Fruit fly (Drosophila melanogaster) whole organism, prepupa: ENCODE data around the gene Zip88E.
A peak's percentile ranks its signal among the peaks of the same experiment; 100 is the strongest.

ENCODE experiments used
- Blimp-1 ChIP-seq: fragments of 200-800 bp; sonication (Bioruptor generic); optimal IDR thresholded peaks from 3 replicates; lab custom pipeline; 2017; ENCODE audit warnings: missing biosample characterization, missing genetic modification characterization, mild to moderate bottlenecking, moderate library complexity, missing genetic modification reagents
- CG10631 ChIP-seq: fragments of 200-800 bp; sonication (Bioruptor generic); optimal IDR thresholded peaks from 2 replicates; lab custom pipeline; 2016; ENCODE audit warnings: missing biosample characterization, missing genetic modification characterization
- CG10669 ChIP-seq: fragments of 200-800 bp; sonication (Bioruptor generic); optimal IDR thresholded peaks from 3 replicates; lab custom pipeline; 2018; ENCODE audit warnings: missing biosample characterization, mild to moderate bottlenecking, missing genetic modification characterization, moderate library complexity
- CG11294 ChIP-seq: fragments of 200-800 bp; sonication (Bioruptor generic); IDR thresholded peaks from 2 replicates; pipeline ENCODE4 v1.3.6; 2022; ENCODE audit warnings: missing biosample characterization, missing genetic modification characterization
- CG11762 ChIP-seq: fragments of 200-800 bp; sonication (Bioruptor generic); optimal IDR thresholded peaks from 3 replicates; lab custom pipeline; 2016; ENCODE audit warnings: missing biosample characterization, missing genetic modification characterization; ENCODE audit not compliant: insufficient read depth
- CG15336 ChIP-seq: fragments of 200-800 bp; sonication (Bioruptor generic); IDR thresholded peaks from 2 replicates; pipeline ENCODE4 v1.3.6; 2022; ENCODE audit warnings: missing biosample characterization, missing genetic modification characterization
- CG16779 ChIP-seq: fragments of 200-800 bp; sonication (Bioruptor generic); optimal IDR thresholded peaks from 3 replicates; lab custom pipeline; 2017; ENCODE audit warnings: missing biosample characterization, mild to moderate bottlenecking, missing genetic modification characterization
- CG31627 ChIP-seq: fragments of 200-800 bp; sonication (Bioruptor generic); optimal IDR thresholded peaks from 3 replicates; lab custom pipeline; 2016; ENCODE audit warnings: missing biosample characterization, missing genetic modification characterization
- CG32006 ChIP-seq: fragments of 200-800 bp; sonication (Bioruptor generic); optimal IDR thresholded peaks from 3 replicates; lab custom pipeline; 2017; ENCODE audit warnings: missing biosample characterization, mild to moderate bottlenecking, missing genetic modification characterization
- CG34406 ChIP-seq: fragments of 200-800 bp; sonication (Bioruptor generic); optimal IDR thresholded peaks from 3 replicates; lab custom pipeline; 2016; ENCODE audit warnings: missing biosample characterization, missing genetic modification characterization
- CG3919 ChIP-seq: fragments of 200-800 bp; sonication (Bioruptor generic); optimal IDR thresholded peaks from 3 replicates; lab custom pipeline; 2016; ENCODE audit warnings: missing biosample characterization, missing genetic modification characterization
- CG4318 ChIP-seq: fragments of 200-800 bp; sonication (Bioruptor generic); optimal IDR thresholded peaks from 3 replicates; lab custom pipeline; 2017; ENCODE audit warnings: missing biosample characterization, mild to moderate bottlenecking, missing genetic modification characterization
- CG6163 ChIP-seq: fragments of 200-800 bp; sonication (Bioruptor generic); IDR thresholded peaks from 3 replicates; pipeline ENCODE4 v1.3.6; 2022; ENCODE audit warnings: missing biosample characterization, missing genetic modification characterization
- CG6276 ChIP-seq: fragments of 200-800 bp; sonication (Bioruptor generic); optimal IDR thresholded peaks from 2 replicates; lab custom pipeline; 2017; ENCODE audit warnings: missing biosample characterization, mild to moderate bottlenecking, missing genetic modification characterization
- CG6792 ChIP-seq: fragments of 200-800 bp; sonication (Bioruptor generic); optimal IDR thresholded peaks from 3 replicates; lab custom pipeline; 2016; ENCODE audit warnings: missing biosample characterization, missing genetic modification characterization
- CG6808 ChIP-seq: fragments of 200-800 bp; sonication (Bioruptor generic); optimal IDR thresholded peaks from 3 replicates; lab custom pipeline; 2017; ENCODE audit warnings: missing biosample characterization, missing genetic modification characterization, mild to moderate bottlenecking, moderate library complexity, missing genetic modification reagents
- CG8119 ChIP-seq: fragments of 200-800 bp; sonication (Bioruptor generic); IDR thresholded peaks from 3 replicates; pipeline ENCODE4 v1.3.6; 2022; ENCODE audit warnings: missing biosample characterization, missing genetic modification characterization
- CG8632 ChIP-seq: fragments of 200-800 bp; sonication (Bioruptor generic); optimal IDR thresholded peaks from 3 replicates; lab custom pipeline; 2016; ENCODE audit warnings: missing biosample characterization, missing genetic modification characterization
- CG9139 ChIP-seq: fragments of 200-800 bp; sonication (Bioruptor generic); optimal IDR thresholded peaks from 3 replicates; lab custom pipeline; 2017; ENCODE audit warnings: missing biosample characterization, mild to moderate bottlenecking, missing genetic modification characterization
- Eip75B ChIP-seq: fragments of 200-800 bp; sonication (Bioruptor generic); optimal IDR thresholded peaks from 3 replicates; lab custom pipeline; 2016; ENCODE audit warnings: missing biosample characterization, missing genetic modification characterization
- Eip78C ChIP-seq: fragments of 200-800 bp; sonication (Bioruptor generic); peaks from one replicate; lab custom pipeline; 2016; ENCODE audit warnings: missing biosample characterization, missing genetic modification characterization
- Ets21C ChIP-seq: fragments of 200-800 bp; sonication (Bioruptor generic); optimal IDR thresholded peaks from 3 replicates; lab custom pipeline; 2016; ENCODE audit warnings: missing biosample characterization, missing genetic modification characterization
- Ets96B ChIP-seq: fragments of 200-800 bp; optimal IDR thresholded peaks from 2 replicates; lab custom pipeline; 2019; ENCODE audit warnings: missing biosample characterization, mild to moderate bottlenecking, missing genetic modification characterization, moderate library complexity
- Gug ChIP-seq: fragments of 200-800 bp; sonication (Bioruptor generic); IDR thresholded peaks from 2 replicates; pipeline ENCODE4 v1.3.6; 2022; ENCODE audit warnings: missing biosample characterization, missing genetic modification characterization
- Hr39 ChIP-seq: fragments of 200-800 bp; sonication (Bioruptor generic); optimal IDR thresholded peaks from 2 replicates; lab custom pipeline; 2016; ENCODE audit warnings: missing biosample characterization, missing genetic modification characterization
- Hr4 ChIP-seq: fragments of 200-800 bp; sonication (Bioruptor generic); optimal IDR thresholded peaks from 3 replicates; lab custom pipeline; 2016; ENCODE audit warnings: missing biosample characterization, missing genetic modification characterization
- Lpt ChIP-seq: fragments of 200-800 bp; sonication (Bioruptor generic); optimal IDR thresholded peaks from 3 replicates; lab custom pipeline; 2016; ENCODE audit warnings: missing biosample characterization, missing genetic modification characterization
- Met ChIP-seq: fragments of 200-800 bp; sonication (Bioruptor generic); optimal IDR thresholded peaks from 3 replicates; lab custom pipeline; 2016; ENCODE audit warnings: missing biosample characterization, missing genetic modification characterization
- OdsH ChIP-seq: fragments of 200-800 bp; sonication (Bioruptor generic); optimal IDR thresholded peaks from 3 replicates; lab custom pipeline; 2016; ENCODE audit warnings: missing biosample characterization, missing genetic modification characterization
- Sox14 ChIP-seq: fragments of 200-800 bp; sonication (Bioruptor generic); optimal IDR thresholded peaks from 3 replicates; lab custom pipeline; 2016; ENCODE audit warnings: missing biosample characterization, missing genetic modification characterization
- achi ChIP-seq: fragments of 200-800 bp; sonication (Bioruptor generic); optimal IDR thresholded peaks from 3 replicates; lab custom pipeline; 2016; ENCODE audit warnings: missing biosample characterization, missing genetic modification characterization
- acj6 ChIP-seq: fragments of 200-800 bp; sonication (Bioruptor generic); optimal IDR thresholded peaks from 3 replicates; lab custom pipeline; 2016; ENCODE audit warnings: missing biosample characterization, missing genetic modification characterization
- cyc ChIP-seq: fragments of 200-800 bp; sonication (Bioruptor generic); optimal IDR thresholded peaks from 3 replicates; lab custom pipeline; 2016; ENCODE audit warnings: missing biosample characterization, missing genetic modification characterization
- dac ChIP-seq: fragments of 200-800 bp; sonication (Bioruptor generic); optimal IDR thresholded peaks from 2 replicates; lab custom pipeline; 2017; ENCODE audit warnings: missing biosample characterization, mild to moderate bottlenecking, missing genetic modification characterization
- dsx ChIP-seq: fragments of 200-800 bp; optimal IDR thresholded peaks from 3 replicates; lab custom pipeline; 2019; ENCODE audit warnings: missing biosample characterization, mild to moderate bottlenecking, missing genetic modification characterization, moderate library complexity; ENCODE audit not compliant: poor library complexity, severe bottlenecking
- eg ChIP-seq: fragments of 200-800 bp; sonication (Bioruptor generic); IDR thresholded peaks from 3 replicates; pipeline ENCODE4 v1.3.6; 2022; ENCODE audit warnings: missing biosample characterization, missing genetic modification characterization
- fd59A ChIP-seq: fragments of 200-800 bp; sonication (Bioruptor generic); optimal IDR thresholded peaks from 2 replicates; lab custom pipeline; 2017; ENCODE audit warnings: missing biosample characterization, mild to moderate bottlenecking, missing genetic modification characterization, missing genetic modification reagents
- lz ChIP-seq: fragments of 200-800 bp; sonication (Bioruptor generic); optimal IDR thresholded peaks from 3 replicates; lab custom pipeline; 2016; ENCODE audit warnings: missing biosample characterization, missing genetic modification characterization
- net ChIP-seq: fragments of 200-800 bp; sonication (Bioruptor generic); optimal IDR thresholded peaks from 3 replicates; lab custom pipeline; 2016; ENCODE audit warnings: missing biosample characterization, missing genetic modification characterization
- pdm3 ChIP-seq: fragments of 200-800 bp; sonication (Bioruptor generic); optimal IDR thresholded peaks from 3 replicates; lab custom pipeline; 2016; ENCODE audit warnings: missing biosample characterization, missing genetic modification characterization
- salr ChIP-seq, 2 experiments: fragments of 200-800 bp; sonication (Bioruptor generic); optimal IDR thresholded peaks; 3 replicates each; lab custom pipeline; 2016 to 2018; ENCODE audit warnings: missing biosample characterization in 2 of 2, missing genetic modification characterization in 2 of 2, mild to moderate bottlenecking in 1 of 2
- ss ChIP-seq, 2 experiments: fragments of 200-800 bp; sonication (Bioruptor generic); optimal IDR thresholded peaks; 2 replicates in 1 of 2; 3 replicates in 1 of 2; lab custom pipeline; 2017 to 2018; ENCODE audit warnings: mild to moderate bottlenecking in 2 of 2, missing biosample characterization in 2 of 2, missing genetic modification characterization in 2 of 2, moderate library complexity in 1 of 2
- svp ChIP-seq: fragments of 200-800 bp; sonication (Bioruptor generic); peaks from one replicate; lab custom pipeline; 2016; ENCODE audit warnings: missing biosample characterization, missing genetic modification characterization
- topi ChIP-seq: fragments of 200-800 bp; sonication (Bioruptor generic); optimal IDR thresholded peaks from 3 replicates; lab custom pipeline; 2016; ENCODE audit warnings: missing biosample characterization, missing genetic modification characterization
- vri ChIP-seq: fragments of 200-800 bp; sonication (Bioruptor generic); optimal IDR thresholded peaks from 3 replicates; lab custom pipeline; 2016; ENCODE audit warnings: missing biosample characterization, mild to moderate bottlenecking, missing genetic modification characterization

Zip88E gene

DNA sequence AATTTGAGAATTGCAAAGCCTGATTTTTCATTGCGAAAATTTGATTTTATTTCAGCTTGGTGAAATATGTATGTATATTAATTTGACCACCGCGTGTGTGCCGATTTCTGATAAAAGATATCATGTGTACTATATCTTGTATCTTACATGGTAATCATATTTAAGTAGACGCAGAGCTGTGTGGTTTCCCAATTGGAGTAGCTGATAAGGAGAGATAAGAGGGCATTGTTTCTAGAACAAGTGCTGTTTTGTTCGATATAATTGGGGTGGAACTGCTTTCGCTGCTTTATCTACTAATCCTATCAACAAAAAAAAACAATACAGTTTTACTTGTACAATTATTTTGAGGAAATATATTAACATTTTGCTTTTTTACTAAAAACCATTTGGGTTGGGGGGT, 21.9 kb upstream of the Zip88E start (continued):
- TF ChIP-seq Lpt (GFP tag; lab: Kevin White, UChicago) (no peak), OdsH (GFP tag; lab: Kevin White, UChicago) (no peak), CG6276 (GFP tag; lab: Kevin White, UChicago) (no peak), CG10631 (GFP tag; lab: Kevin White, UChicago) (no peak), Eip78C (GFP tag; lab: Kevin White, UChicago) (peak; percentile 45), ss (GFP tag; optimal IDR thresholded peaks at IDR 0.05; lab: Kevin White, UChicago) (no peak), dsx (GFP tag; lab: Kevin White, UChicago) (no peak)

dm6 chr3R:15249037-15249436, 19.4 kb upstream of the Zip88E start, which contains the start of gene Amt:
TSS of gene Amt (minus strand) at chr3R:15249137.
- no peak for TF ChIP-seq Ets96B (tag; lab: Kevin White, UChicago)

DNA sequence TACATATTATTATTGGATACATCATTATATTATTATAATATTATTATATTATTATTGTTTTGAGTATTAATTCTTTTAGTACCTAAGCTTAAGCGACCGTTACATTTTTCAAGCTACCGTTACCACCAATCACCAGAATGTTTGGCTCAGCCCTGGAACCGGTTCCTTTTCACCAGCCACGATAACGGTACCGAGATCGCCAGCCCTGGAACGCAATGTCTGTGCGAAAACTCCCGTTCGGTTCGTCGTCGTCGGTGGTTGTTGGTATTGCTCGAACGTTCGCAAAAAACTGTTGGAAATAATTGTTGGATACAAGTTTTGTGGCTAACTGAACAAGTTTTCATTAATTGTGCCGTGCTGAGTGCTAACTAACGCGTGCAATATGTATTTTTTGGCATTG, 18.7 kb upstream of the Zip88E start, which contains the start of gene CG42404:
CG42404 (plus strand) TSS at position 360 of the 400 bp plus-strand sequence.
- TF ChIP-seq net (no peak), CG11762 (GFP tag; lab: Kevin White, UChicago) (no peak), svp (GFP tag; lab: Kevin White, UChicago) (peak; percentile 2)

dm6 chr3R:15250454-15250853, 18.0 kb upstream of the Zip88E start:
- TF ChIP-seq CG3919 (GFP tag; lab: Kevin White, UChicago) (no peak), CG10631 (GFP tag; lab: Kevin White, UChicago) (peak; percentile 66), CG4318 (GFP tag; lab: Kevin White, UChicago) (peak; percentile 36), CG6808 (no peak), CG34406 (no peak), vri (GFP tag; lab: Kevin White, UChicago) (no peak), dac (GFP tag; lab: Kevin White, UChicago) (no peak), Eip75B (GFP tag; lab: Kevin White, UChicago) (peak; percentile 50), Lpt (GFP tag; lab: Kevin White, UChicago) (no peak), CG10669 (GFP tag; lab: Kevin White, UChicago) (no peak), CG16779 (no peak), CG15336 (GFP tag; lab: Robert Waterston, UW) (peak; percentile 76), Met (GFP tag; lab: Kevin White, UChicago) (no peak), Hr39 (peak; percentile 21), Sox14 (GFP tag; lab: Kevin White, UChicago) (no peak), svp (GFP tag; lab: Kevin White, UChicago) (peak; percentile 72), CG8632 (GFP tag; lab: Kevin White, UChicago) (peak; percentile 45), CG6792 (GFP tag; lab: Kevin White, UChicago) (peak; percentile 46), acj6 (GFP tag; lab: Kevin White, UChicago) (peak; percentile 49), CG6163 (GFP tag; lab: Robert Waterston, UW) (peak; percentile 80), lz (GFP tag; lab: Kevin White, UChicago) (peak; percentile 51), topi (GFP tag; lab: Kevin White, UChicago) (peak; percentile 48), CG9139 (no peak), CG31627 (GFP tag; lab: Kevin White, UChicago) (peak; percentile 3), ss (GFP tag; optimal IDR thresholded peaks at IDR 0.05; lab: Kevin White, UChicago) (no peak), Blimp-1 (GFP tag; lab: Kevin White, UChicago) (no peak), fd59A (peak; percentile 40), CG32006 (GFP tag; lab: Kevin White, UChicago) (peak; percentile 73), pdm3 (no peak), Ets21C (GFP tag; lab: Kevin White, UChicago) (no peak), CG11294 (GFP tag; lab: Robert Waterston, UW) (peak; percentile 65; the same call in 1 of the 2 replicates), salr (GFP tag; optimal IDR thresholded peaks at IDR 0.05; lab: Kevin White, UChicago) (no peak), Gug (peak; percentile 58), eg (GFP tag; lab: Robert Waterston, UW) (peak; percentile 74; the same call in 1 of the 3 replicates), achi (GFP tag; lab: Kevin White, UChicago) (peak; percentile 72), Eip78C (GFP tag; lab: Kevin White, UChicago) (peak; percentile 74), CG8119 (GFP tag; lab: Robert Waterston, UW) (peak; percentile 69), Hr4 (GFP tag; lab: Kevin White, UChicago) (peak; percentile 56), CG6276 (GFP tag; lab: Kevin White, UChicago) (no peak), cyc (GFP tag; lab: Kevin White, UChicago) (peak; percentile 30)
